Worm (Caenorhabditis elegans): ENCODE results near the gene tsp-8.

- TF ChIP-seq flh-1 (GFP tag; optimal IDR thresholded peaks at IDR 0.05) (no peak), ces-1 (GFP tag; optimal IDR thresholded peaks at IDR 0.05) (no peak)
These were observed 27.8 kb downstream of the tsp-8 start, which contains the start of gene F40E10.5 for ce11 chrX:14701490-14701889.

Measured in whole organism, mixed stage, embryonic.